Fruit fly (Drosophila melanogaster) whole organism, embryonic: ENCODE data around the gene CG31463.

ENCODE experiments used
- Ada2b ChIP-seq: fragments of 200-800 bp; sonication (Bioruptor generic); IDR thresholded peaks from 2 replicates; pipeline ENCODE4 v1.3.6; 2022; ENCODE audit warnings: missing biosample characterization, missing genetic modification characterization
- CG10431 ChIP-seq: fragments of 200-800 bp; sonication (Bioruptor generic); optimal IDR thresholded peaks from 3 replicates; lab custom pipeline; 2018; ENCODE audit warnings: missing biosample characterization, mild to moderate bottlenecking, missing genetic modification characterization
- CG10462 ChIP-seq: fragments of 200-800 bp; sonication (Bioruptor generic); optimal IDR thresholded peaks from 2 replicates; lab custom pipeline; 2016; ENCODE audit warnings: missing biosample characterization, missing genetic modification characterization
- CG11504 ChIP-seq: fragments of 200-800 bp; sonication (Bioruptor generic); optimal IDR thresholded peaks from 3 replicates; lab custom pipeline; 2019; ENCODE audit warnings: missing biosample characterization, mild to moderate bottlenecking, missing genetic modification characterization, moderate library complexity
- CG12071 ChIP-seq: fragments of 200-800 bp; sonication (Bioruptor generic); optimal IDR thresholded peaks from 3 replicates; lab custom pipeline; 2018; ENCODE audit warnings: missing biosample characterization, mild to moderate bottlenecking, missing genetic modification characterization
- CG14014 ChIP-seq: fragments of 200-800 bp; sonication (Bioruptor generic); IDR thresholded peaks from 2 replicates; pipeline ENCODE4 v1.3.6; 2022; ENCODE audit warnings: missing biosample characterization, missing genetic modification characterization
- CG14965 ChIP-seq: fragments of 200-800 bp; sonication (Bioruptor generic); optimal IDR thresholded peaks from 2 replicates; lab custom pipeline; 2016; ENCODE audit warnings: missing biosample characterization, missing genetic modification characterization, borderline replicate concordance
- CG15601 ChIP-seq: fragments of 200-800 bp; sonication (Bioruptor generic); optimal IDR thresholded peaks from 3 replicates; lab custom pipeline; 2019; ENCODE audit warnings: missing biosample characterization, mild to moderate bottlenecking, missing genetic modification characterization, moderate library complexity
- CG17361 ChIP-seq: fragments of 200-800 bp; sonication (Bioruptor generic); IDR thresholded peaks from 3 replicates; pipeline ENCODE4 v1.3.6; 2022; ENCODE audit warnings: missing biosample characterization, missing genetic modification characterization
- CG1832 ChIP-seq: fragments of 200-800 bp; sonication (Bioruptor generic); optimal IDR thresholded peaks from 2 replicates; lab custom pipeline; 2017; ENCODE audit warnings: missing biosample characterization, mild to moderate bottlenecking, missing genetic modification characterization, inconsistent platforms
- CG2199 ChIP-seq: fragments of 200-800 bp; sonication (Bioruptor generic); IDR thresholded peaks from 3 replicates; pipeline ENCODE4 v1.3.6; 2022; ENCODE audit warnings: missing biosample characterization, missing genetic modification characterization
- CG30403 ChIP-seq: fragments of 200-800 bp; sonication (Bioruptor generic); optimal IDR thresholded peaks from 3 replicates; lab custom pipeline; 2016; ENCODE audit warnings: missing biosample characterization, missing genetic modification characterization
- CG31365 ChIP-seq: fragments of 200-800 bp; sonication (Bioruptor generic); optimal IDR thresholded peaks from 2 replicates; lab custom pipeline; 2018; ENCODE audit warnings: missing biosample characterization, mild to moderate bottlenecking, missing genetic modification characterization
- CG34224 ChIP-seq: fragments of 200-800 bp; sonication (Bioruptor generic); IDR thresholded peaks from 3 replicates; pipeline ENCODE4 v1.3.6; 2022; ENCODE audit warnings: missing biosample characterization, missing genetic modification characterization; ENCODE audit not compliant: partially characterized antibody
- CG34376 ChIP-seq: fragments of 200-800 bp; sonication (Bioruptor generic); optimal IDR thresholded peaks from 2 replicates; lab custom pipeline; 2018; ENCODE audit warnings: missing biosample characterization, mild to moderate bottlenecking, missing genetic modification characterization
- CG3726 ChIP-seq: fragments of 200-800 bp; sonication (Bioruptor generic); IDR thresholded peaks from 3 replicates; pipeline ENCODE4, ENCODE4 v1.3.6; 2022; ENCODE audit warnings: missing biosample characterization, missing genetic modification characterization
- CG4820 ChIP-seq: fragments of 200-800 bp; sonication (Bioruptor generic); optimal IDR thresholded peaks from 3 replicates; lab custom pipeline; 2016; ENCODE audit warnings: missing biosample characterization, missing genetic modification characterization
- CG6813 ChIP-seq: fragments of 200-800 bp; sonication (Bioruptor generic); optimal IDR thresholded peaks from 2 replicates; lab custom pipeline; 2017; ENCODE audit warnings: missing biosample characterization, missing genetic modification characterization, mild to moderate bottlenecking, moderate library complexity, missing genetic modification reagents
- CG6854 ChIP-seq: fragments of 200-800 bp; sonication (Bioruptor generic); optimal IDR thresholded peaks from 3 replicates; lab custom pipeline; 2017; ENCODE audit warnings: missing biosample characterization, mild to moderate bottlenecking, missing genetic modification characterization
- CG7786 ChIP-seq: fragments of 200-800 bp; sonication (Bioruptor generic); optimal IDR thresholded peaks from 2 replicates; lab custom pipeline; 2016; ENCODE audit warnings: missing biosample characterization, missing genetic modification characterization
- CG7963 ChIP-seq: fragments of 200-800 bp; sonication (Bioruptor generic); IDR thresholded peaks from 3 replicates; pipeline ENCODE4 v1.3.6; 2022; ENCODE audit warnings: missing biosample characterization, missing genetic modification characterization; ENCODE audit not compliant: partially characterized antibody
- CG7987 ChIP-seq: fragments of 200-800 bp; sonication (Bioruptor generic); optimal IDR thresholded peaks from 2 replicates; lab custom pipeline; 2018; ENCODE audit warnings: missing biosample characterization, mild to moderate bottlenecking, missing genetic modification characterization, moderate library complexity
- CG8924 ChIP-seq: fragments of 200-800 bp; optimal IDR thresholded peaks from 3 replicates; lab custom pipeline; 2019; ENCODE audit warnings: missing biosample characterization, mild to moderate bottlenecking, missing genetic modification characterization, moderate library complexity
- CG9437 ChIP-seq: fragments of 200-800 bp; sonication (Bioruptor generic); optimal IDR thresholded peaks from 2 replicates; lab custom pipeline; 2018; ENCODE audit warnings: missing biosample characterization, mild to moderate bottlenecking, missing genetic modification characterization
- CkIIα-i1 ChIP-seq: fragments of 200-800 bp; sonication (Bioruptor generic); IDR thresholded peaks from 2 replicates; pipeline ENCODE4 v1.3.6; 2022; ENCODE audit warnings: missing biosample characterization, missing genetic modification characterization
- ERR ChIP-seq: fragments of 200-800 bp; sonication (Bioruptor generic); optimal IDR thresholded peaks from 2 replicates; lab custom pipeline; 2016; ENCODE audit warnings: missing biosample characterization, missing genetic modification characterization
- Ets97D ChIP-seq: fragments of 200-800 bp; sonication (Bioruptor generic); optimal IDR thresholded peaks from 3 replicates; lab custom pipeline; 2016; ENCODE audit warnings: missing biosample characterization, missing genetic modification characterization
- H15 ChIP-seq: fragments of 200-800 bp; sonication (Bioruptor generic); IDR thresholded peaks from 3 replicates; pipeline ENCODE4 v1.3.6; 2022; ENCODE audit warnings: missing biosample characterization, missing genetic modification characterization
- HHEX ChIP-seq: fragments of 200-800 bp; sonication (Bioruptor generic); optimal IDR thresholded peaks from 3 replicates; lab custom pipeline; 2017; ENCODE audit warnings: missing biosample characterization, mild to moderate bottlenecking, missing genetic modification characterization, missing genetic modification reagents
- HLH54F ChIP-seq: fragments of 200-800 bp; sonication (Bioruptor generic); optimal IDR thresholded peaks from 3 replicates; lab custom pipeline; 2016; ENCODE audit warnings: missing biosample characterization, missing genetic modification characterization
- Rx ChIP-seq: fragments of 200-800 bp; sonication (Bioruptor generic); IDR thresholded peaks from 2 replicates; pipeline ENCODE4 v1.3.6; 2022; ENCODE audit warnings: missing biosample characterization, missing genetic modification characterization
- YL-1 ChIP-seq: fragments of 200-800 bp; sonication (Bioruptor generic); optimal IDR thresholded peaks from 3 replicates; lab custom pipeline; 2017; ENCODE audit warnings: missing biosample characterization, mild to moderate bottlenecking, missing genetic modification characterization
- amos ChIP-seq: fragments of 200-800 bp; sonication (Bioruptor generic); IDR thresholded peaks from 2 replicates; pipeline ENCODE4 v1.3.6; 2022; ENCODE audit warnings: missing biosample characterization, missing genetic modification characterization; ENCODE audit not compliant: partially characterized antibody
- ato ChIP-seq: fragments of 200-800 bp; sonication (Bioruptor generic); IDR thresholded peaks from 2 replicates; pipeline ENCODE4 v1.3.6; 2022; ENCODE audit warnings: missing biosample characterization, missing genetic modification characterization; ENCODE audit not compliant: partially characterized antibody
- bcd ChIP-seq: fragments of 200-800 bp; sonication (Bioruptor generic); optimal IDR thresholded peaks from 2 replicates; lab custom pipeline; 2017; ENCODE audit warnings: missing biosample characterization, mild to moderate bottlenecking, missing genetic modification characterization
- cato ChIP-seq: fragments of 200-800 bp; sonication (Bioruptor generic); optimal IDR thresholded peaks from 2 replicates; lab custom pipeline; 2016; ENCODE audit warnings: missing biosample characterization, missing genetic modification characterization, borderline replicate concordance
- fu2 ChIP-seq: fragments of 200-800 bp; sonication (Bioruptor generic); optimal IDR thresholded peaks from 2 replicates; lab custom pipeline; 2016; ENCODE audit warnings: missing biosample characterization, missing genetic modification characterization
- hth ChIP-seq: fragments of >200 bp; optimal IDR thresholded peaks from 2 replicates; lab custom pipeline; 2017; ENCODE audit warnings: inconsistent platforms
- jigr1 ChIP-seq: fragments of 200-800 bp; sonication (Bioruptor generic); IDR thresholded peaks from 3 replicates; pipeline ENCODE4 v1.3.6; 2022; ENCODE audit warnings: missing biosample characterization, missing genetic modification characterization
- klu ChIP-seq: fragments of 200-800 bp; sonication (Bioruptor generic); IDR thresholded peaks from 2 replicates; pipeline ENCODE4 v1.3.6; 2022; ENCODE audit warnings: missing biosample characterization, missing genetic modification characterization
- mld ChIP-seq: fragments of 200-800 bp; sonication (Bioruptor generic); IDR thresholded peaks from 3 replicates; pipeline ENCODE4 v1.3.6; 2022; ENCODE audit warnings: missing biosample characterization, missing genetic modification characterization; ENCODE audit not compliant: partially characterized antibody
- odd ChIP-seq: fragments of 200-800 bp; sonication (Bioruptor generic); optimal IDR thresholded peaks from 2 replicates; lab custom pipeline; 2017; ENCODE audit warnings: missing biosample characterization, mild to moderate bottlenecking, missing genetic modification characterization
- phol ChIP-seq: fragments of 200-800 bp; sonication (Bioruptor generic); optimal IDR thresholded peaks from 3 replicates; lab custom pipeline; 2018; ENCODE audit warnings: missing biosample characterization, mild to moderate bottlenecking, missing genetic modification characterization, moderate library complexity
- pum ChIP-seq: fragments of 200-800 bp; sonication (Bioruptor generic); optimal IDR thresholded peaks from 2 replicates; lab custom pipeline; 2016; ENCODE audit warnings: missing biosample characterization, missing genetic modification characterization
- repo ChIP-seq: fragments of 200-800 bp; sonication (Bioruptor generic); optimal IDR thresholded peaks from 2 replicates; lab custom pipeline; 2016; ENCODE audit warnings: missing biosample characterization, missing genetic modification characterization
- sens ChIP-seq: fragments of 200-800 bp; sonication (Bioruptor generic); peaks from one replicate; lab custom pipeline; 2016; ENCODE audit warnings: missing biosample characterization, missing genetic modification characterization
- tio ChIP-seq: fragments of 200-800 bp; sonication (Bioruptor generic); optimal IDR thresholded peaks from 2 replicates; lab custom pipeline; 2017; ENCODE audit warnings: missing biosample characterization, missing genetic modification characterization, inconsistent platforms
- wdn ChIP-seq: fragments of 200-800 bp; sonication (Bioruptor generic); IDR thresholded peaks from 2 replicates; pipeline ENCODE4 v1.3.6; 2022; ENCODE audit warnings: missing biosample characterization, missing genetic modification characterization
- z ChIP-seq: fragments of 200-800 bp; sonication (Bioruptor generic); IDR thresholded peaks from 3 replicates; pipeline ENCODE4 v1.3.6; 2022; ENCODE audit warnings: missing biosample characterization, missing genetic modification characterization

The CG31463 gene

DNA sequence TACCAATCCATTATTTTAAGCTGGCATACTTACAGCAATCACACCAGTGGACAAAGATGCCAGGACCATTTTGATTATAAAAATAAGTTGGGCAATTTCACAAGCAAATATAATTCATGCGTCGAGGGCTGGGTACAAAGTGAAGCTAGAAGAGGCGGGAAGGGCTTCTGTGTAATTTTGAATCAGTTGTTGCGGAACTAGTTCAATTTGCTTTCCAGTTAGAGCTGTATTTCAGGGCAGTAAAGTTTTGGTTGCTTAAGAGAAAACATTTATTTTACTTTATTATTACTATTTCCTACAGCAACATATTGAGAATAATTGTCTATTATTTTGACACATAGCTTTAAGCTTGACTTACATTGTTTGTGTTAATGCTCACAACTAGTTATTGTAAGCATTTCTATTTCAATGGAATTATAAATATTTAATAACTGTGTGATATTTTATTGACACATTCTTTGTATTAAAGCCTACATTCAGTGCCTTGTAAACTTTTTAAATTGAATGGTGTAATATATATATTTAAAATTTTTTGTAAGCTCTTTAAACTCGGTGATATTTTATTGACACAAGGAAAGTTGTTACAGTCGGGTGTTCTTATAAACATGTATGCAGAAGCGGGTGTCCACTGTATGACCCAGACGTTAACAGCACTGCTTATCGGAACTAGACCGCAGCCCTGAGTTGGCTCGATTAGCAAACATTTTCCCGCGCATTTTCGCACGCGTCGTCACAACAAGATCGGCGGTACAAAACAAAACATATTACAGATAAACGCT, 27.6 kb upstream of the CG31463 start, which contains the start of the genes RPA1 and Mcm2 (continued):
- TF ChIP-seq cato (peak; percentile 47), CG4820 (GFP tag; lab: Kevin White, UChicago) (peak; percentile 74), CG7963 (GFP tag; lab: Robert Waterston, UW) (no peak), CG9437 (peak; percentile 77), CG6854 (no peak), Rx (GFP tag; lab: Robert Waterston, UW) (peak; percentile 48; the same call in 1 of the 2 replicates), CG3726 (GFP tag; lab: Robert Waterston, UW) (peak; percentile 70; the same call in 1 of the 3 replicates), CG14014 (GFP tag; lab: Robert Waterston, UW) (peak; percentile 76), hth (lab: Kevin White, UChicago) (no peak), repo (GFP tag; lab: Kevin White, UChicago) (no peak), CG6813 (peak; percentile 47), HHEX (GFP tag; lab: Kevin White, UChicago) (peak; percentile 55), CG15601 (tag; lab: Kevin White, UChicago) (peak; percentile 47), YL-1 (GFP tag; lab: Kevin White, UChicago) (peak; percentile 65), CG7786 (GFP tag; lab: Kevin White, UChicago) (peak; percentile 52), CG1832 (GFP tag; lab: Kevin White, UChicago) (no peak), tio (GFP tag; lab: Kevin White, UChicago) (peak; percentile 86), CG2199 (0 out of 3 replicates have a peak, but pooled peaks have one; percentile 32), sens (GFP tag; lab: Kevin White, UChicago) (peak; percentile 91), z (GFP tag; lab: Robert Waterston, UW) (no peak), phol (tag; lab: Kevin White, UChicago) (peak; percentile 80), ERR (GFP tag; lab: Kevin White, UChicago) (no peak), bcd (GFP tag; lab: Kevin White, UChicago) (peak; percentile 83), Ets97D (GFP tag; lab: Kevin White, UChicago) (peak; percentile 24), odd (GFP tag; lab: Kevin White, UChicago) (no peak), klu (GFP tag; lab: Robert Waterston, UW) (peak; percentile 80), CkIIα-i1 (GFP tag; lab: Robert Waterston, UW) (no peak), Ada2b (GFP tag; lab: Robert Waterston, UW) (peak; percentile 32), CG10431 (GFP tag; lab: Kevin White, UChicago) (peak; percentile 45), wdn (GFP tag; lab: Robert Waterston, UW) (peak; percentile 63; the same call in 1 of the 2 replicates), CG31365 (tag; lab: Kevin White, UChicago) (peak; percentile 86), CG12071 (GFP tag; lab: Kevin White, UChicago) (no peak), HLH54F (GFP tag; lab: Kevin White, UChicago) (peak; percentile 71), CG17361 (GFP tag; lab: Robert Waterston, UW) (peak; percentile 95), CG30403 (peak; percentile 90), CG34376 (GFP tag; lab: Kevin White, UChicago) (no peak), mld (GFP tag; lab: Robert Waterston, UW) (no peak), CG10462 (GFP tag; lab: Kevin White, UChicago) (peak; percentile 61), CG7987 (GFP tag; lab: Kevin White, UChicago) (no peak), ato (GFP tag; lab: Robert Waterston, UW) (peak; percentile 57), jigr1 (GFP tag; lab: Robert Waterston, UW) (0 out of 3 replicates have a peak, but pooled peaks have one; percentile 51), CG11504 (tag; lab: Kevin White, UChicago) (peak; percentile 83), H15 (peak; percentile 79; the same call in 2 of the 3 replicates), amos (GFP tag; lab: Robert Waterston, UW) (peak; percentile 48), CG8924 (tag; lab: Kevin White, UChicago) (peak; percentile 81), fu2 (GFP tag; lab: Kevin White, UChicago) (peak; percentile 41), CG34224 (no peak), CG14965 (no peak), pum (GFP tag; lab: Kevin White, UChicago) (peak; percentile 44)
